Worm (Caenorhabditis elegans): Measurements from ENCODE around the gene T27E4.1.

The T27E4.1 gene

ce11 chrV:9097213-9097612, 5.1 kb downstream of the T27E4.1 start:
- TF ChIP-seq bed-1 (GFP tag; IDR thresholded peaks at IDR 0.05): no peak
- 0 out of 2 replicates have a peak, but pooled peaks have one; percentile 35 for TF ChIP-seq Y79H2A.3 (GFP tag; conservative IDR thresholded peaks at IDR 0.05)
- TF ChIP-seq hsf-1 (GFP tag; IDR thresholded peaks at IDR 0.05): peak; percentile 20; the same call in 1 of the 2 replicates
- 0 out of 2 replicates have a peak, but pooled peaks have one; percentile 27 for TF ChIP-seq ekl-4 (GFP tag; IDR thresholded peaks at IDR 0.05)
- TF ChIP-seq mcd-1 (GFP tag; IDR thresholded peaks at IDR 0.05): no peak
- no peak for TF ChIP-seq attf-3 (GFP tag; conservative IDR thresholded peaks at IDR 0.05)
- no peak for TF ChIP-seq snpc-1.1 (tag; optimal IDR thresholded peaks at IDR 0.05; ENCODE audit: insufficient read depth)
- TF ChIP-seq repo-1 (tag; optimal IDR thresholded peaks at IDR 0.05): no peak
- peak; percentile 27; the same call in 1 of the 2 replicates for TF ChIP-seq B0336.3 (GFP tag; IDR thresholded peaks at IDR 0.05)
- no peak for TF ChIP-seq hlh-12 (tag; optimal IDR thresholded peaks at IDR 0.05)
- TF ChIP-seq akir-1 (GFP tag; optimal IDR thresholded peaks at IDR 0.05): no peak
- TF ChIP-seq madf-3 (GFP tag; IDR thresholded peaks at IDR 0.05): no peak
- TF ChIP-seq dox-1 (GFP tag; IDR thresholded peaks at IDR 0.05): no peak
- 0 out of 2 replicates have a peak, but pooled peaks have one; percentile 11 for TF ChIP-seq C06A6.2 (GFP tag; conservative IDR thresholded peaks at IDR 0.05)
- TF ChIP-seq nfyb-1 (GFP tag; IDR thresholded peaks at IDR 0.05): peak; percentile 28; the same call in 1 of the 2 replicates
- no peak for TF ChIP-seq cebp-1 (GFP tag; IDR thresholded peaks at IDR 0.05)
- TF ChIP-seq cebp-1 (tag; optimal IDR thresholded peaks at IDR 0.05): peak; percentile 57
- no peak for TF ChIP-seq sea-2 (GFP tag; IDR thresholded peaks at IDR 0.05)
- TF ChIP-seq ztf-28 (GFP tag; IDR thresholded peaks at IDR 0.05): no peak
- TF ChIP-seq Y53G8AR.9 (GFP tag; conservative IDR thresholded peaks at IDR 0.05): peak; percentile 38; the same call in 1 of the 2 replicates
- peak; percentile 14 for TF ChIP-seq tlf-1 (GFP tag; optimal IDR thresholded peaks at IDR 0.05)
- TF ChIP-seq rcor-1 (GFP tag; IDR thresholded peaks at IDR 0.05): no peak
- no peak for TF ChIP-seq T07F8.4 (tag; optimal IDR thresholded peaks at IDR 0.05)
- no peak for TF ChIP-seq hrde-1 (tag; optimal IDR thresholded peaks at IDR 0.05; ENCODE audit: borderline replicate concordance)
- no peak for TF ChIP-seq B0261.1 (tag; optimal IDR thresholded peaks at IDR 0.05)
- TF ChIP-seq tbp1 (GFP tag; optimal IDR thresholded peaks at IDR 0.05): peak; percentile 12
- TF ChIP-seq ceh-79 (tag; optimal IDR thresholded peaks at IDR 0.05): no peak
- TF ChIP-seq bed-2 (GFP tag; IDR thresholded peaks at IDR 0.05): no peak
- peak; percentile 63 for TF ChIP-seq pha-4 (tag; optimal IDR thresholded peaks at IDR 0.05)
- peak; percentile 38 for TF ChIP-seq ama-1 (optimal IDR thresholded peaks at IDR 0.05)
- TF ChIP-seq ama-1 (GFP tag; optimal IDR thresholded peaks at IDR 0.05): no peak
- no peak for TF ChIP-seq egl-44 (GFP tag; IDR thresholded peaks at IDR 0.05)

- no peak for TF ChIP-seq F23B12.7 (tag; optimal IDR thresholded peaks at IDR 0.05; ENCODE audit: insufficient read depth)
- no peak for TF ChIP-seq chd-7 (tag; optimal IDR thresholded peaks at IDR 0.05)
- no peak for TF ChIP-seq lsy-27 (tag; optimal IDR thresholded peaks at IDR 0.05; ENCODE audit: borderline replicate concordance, insufficient read depth)
- no peak for TF ChIP-seq nfya-1 (tag; optimal IDR thresholded peaks at IDR 0.05; ENCODE audit: borderline replicate concordance, insufficient read depth)
These were observed 6.3 kb downstream of the T27E4.1 start, which contains the start of gene F21C10.9 for ce11 chrV:9098280-9098973. TSS of gene F21C10.9 (minus strand) at chrV:9098696.

- TF ChIP-seq nfya-2 (GFP tag; IDR thresholded peaks at IDR 0.05): no peak
- TF ChIP-seq attf-5 (GFP tag; optimal IDR thresholded peaks at IDR 0.05): no peak
- no peak for TF ChIP-seq B0019.2 (GFP tag; conservative IDR thresholded peaks at IDR 0.05)
These were observed 8.9 kb downstream of the T27E4.1 start, which contains the start of gene frpr-6 for ce11 chrV:9101062-9101461. TSS of gene frpr-6 (minus strand) at chrV:9101162.

All from whole organism, young adult.